Fruit fly (Drosophila melanogaster): Measurements from ENCODE around the gene mRpL22.

mRpL22 gene

DNA sequence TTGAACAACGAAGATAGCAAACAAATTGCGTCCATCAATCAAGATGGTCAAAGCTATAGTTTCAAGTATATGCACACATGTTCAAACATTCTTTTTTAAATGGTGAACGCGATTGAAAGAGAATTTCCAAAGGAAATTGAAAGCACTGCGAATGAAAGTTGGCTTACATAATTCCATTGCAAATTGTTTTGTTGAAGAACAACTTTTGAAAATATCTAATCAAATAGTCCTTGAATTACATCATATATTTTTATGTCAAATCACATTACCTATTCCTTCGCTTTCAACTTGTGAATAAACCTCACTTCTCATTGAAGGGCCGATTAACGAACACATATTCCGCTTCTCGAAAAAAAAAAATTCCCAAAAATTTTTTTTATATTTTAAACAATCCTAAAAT lies 43.1 kb upstream of the mRpL22 start, which contains the start of gene CG32568:
Gene CG32568, plus strand, starts transcription at position 301 of the 400 bp plus-strand sequence.
- TF ChIP-seq GATAd (GFP tag; optimal IDR thresholded peaks at IDR 0.05) = no peak

DNA sequence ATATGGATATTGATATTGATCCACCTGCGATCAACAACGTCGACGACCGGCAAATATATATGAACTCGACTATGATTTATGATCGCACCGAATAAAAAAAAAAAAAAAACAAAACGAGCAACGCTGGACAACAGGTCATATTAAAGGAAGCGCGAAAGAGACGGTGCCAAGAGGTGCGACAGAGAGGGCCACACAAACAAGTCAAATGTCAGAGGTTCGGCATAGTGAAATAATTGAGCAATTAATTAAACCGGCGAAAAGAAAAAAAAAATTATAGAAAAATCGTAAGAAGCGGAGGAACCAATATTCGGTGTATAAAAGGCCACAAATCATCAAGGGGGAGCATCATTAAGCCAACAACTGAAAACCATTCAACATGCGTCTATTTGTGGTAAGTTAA lies 41.2 kb upstream of the mRpL22 start, which contains the start of gene Twdlalpha:
Gene Twdlalpha, plus strand, starts transcription at position 301 of the 400 bp plus-strand sequence.
- TF ChIP-seq HLH106 (tag; optimal IDR thresholded peaks at IDR 0.05) = no peak
- no peak for TF ChIP-seq Myc (optimal IDR thresholded peaks at IDR 0.05)
- TF ChIP-seq tai (GFP tag; optimal IDR thresholded peaks at IDR 0.05) = no peak
- TF ChIP-seq psq (GFP tag; optimal IDR thresholded peaks at IDR 0.05) = no peak
- no peak for TF ChIP-seq foxo (GFP tag; optimal IDR thresholded peaks at IDR 0.05)

DNA sequence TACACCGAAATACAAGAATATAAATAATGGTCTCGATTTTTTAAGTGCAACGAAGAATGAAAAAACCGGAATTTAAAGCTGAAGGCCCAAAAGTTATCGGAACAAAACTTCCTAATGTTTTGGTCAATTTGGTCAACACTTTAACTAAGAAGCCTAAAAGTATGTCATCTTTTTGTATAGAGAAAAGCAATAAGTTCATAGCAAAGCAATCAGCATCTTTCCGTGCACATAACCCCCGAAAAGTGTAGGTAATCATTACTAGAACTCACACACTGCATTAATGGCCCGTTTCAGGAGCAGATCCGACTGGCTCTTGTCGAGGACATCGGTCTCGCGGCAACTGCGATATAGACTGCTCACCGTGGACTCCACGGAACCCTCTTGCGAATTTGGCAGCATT lies 39.4 kb upstream of the mRpL22 start:
- no peak for TF ChIP-seq jim (GFP tag; optimal IDR thresholded peaks at IDR 0.05)
- no peak for TF ChIP-seq HLH106 (tag; optimal IDR thresholded peaks at IDR 0.05)
- no peak for TF ChIP-seq Abd-B (GFP tag; optimal IDR thresholded peaks at IDR 0.05)
- peak; percentile 54 for TF ChIP-seq Dif (GFP tag; optimal IDR thresholded peaks at IDR 0.05; ENCODE audit: partially characterized antibody)
- no peak for TF ChIP-seq ey (GFP tag; optimal IDR thresholded peaks at IDR 0.05)
- no peak for TF ChIP-seq dl (GFP tag; optimal IDR thresholded peaks at IDR 0.05; ENCODE audit: insufficient read depth in 1 of 2, partially characterized antibody in 2 of 2)
- no peak for TF ChIP-seq dmrt93B (GFP tag; optimal IDR thresholded peaks at IDR 0.05)
- peak; percentile 20 for TF ChIP-seq Myc (optimal IDR thresholded peaks at IDR 0.05)
- TF ChIP-seq Hnf4 (GFP tag; optimal IDR thresholded peaks at IDR 0.05) = no peak
- no peak for TF ChIP-seq CrebA (GFP tag; optimal IDR thresholded peaks at IDR 0.05; ENCODE audit: borderline replicate concordance)
- TF ChIP-seq h (GFP tag; optimal IDR thresholded peaks at IDR 0.05) = no peak
- no peak for TF ChIP-seq CG9705 (GFP tag; optimal IDR thresholded peaks at IDR 0.05)
- no peak for TF ChIP-seq Sp1 (GFP tag; optimal IDR thresholded peaks at IDR 0.05)
- no peak for TF ChIP-seq N (GFP tag; optimal IDR thresholded peaks at IDR 0.05)
- TF ChIP-seq sage (GFP tag; optimal IDR thresholded peaks at IDR 0.05) = no peak
- TF ChIP-seq Vsx2 (GFP tag; optimal IDR thresholded peaks at IDR 0.05; ENCODE audit: partially characterized antibody) = peak; percentile 26

DNA sequence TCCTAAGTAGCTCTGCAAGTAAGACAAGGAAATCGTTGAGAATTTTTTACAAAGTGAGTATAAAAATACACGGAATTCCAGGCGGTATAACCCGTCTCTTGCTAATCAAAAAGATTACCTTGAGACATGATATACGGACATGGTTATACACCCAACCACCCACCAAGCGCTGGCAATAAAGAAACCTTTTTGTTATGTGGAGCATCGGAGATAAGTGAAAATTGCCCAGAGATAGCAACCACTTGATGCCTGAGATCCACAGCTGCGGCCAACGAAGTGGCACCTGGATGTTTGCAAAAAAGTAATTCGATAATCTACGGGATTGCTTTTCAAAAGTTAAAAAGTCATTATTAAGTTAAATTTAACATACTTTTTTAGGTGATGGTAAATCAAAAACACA lies 37.8 kb upstream of the mRpL22 start:
- TF ChIP-seq fru (GFP tag; optimal IDR thresholded peaks at IDR 0.05) (no peak), HLH106 (tag; optimal IDR thresholded peaks at IDR 0.05) (no peak), sv (GFP tag; optimal IDR thresholded peaks at IDR 0.05) (no peak), Dif (GFP tag; optimal IDR thresholded peaks at IDR 0.05; ENCODE audit: partially characterized antibody) (no peak), dl (GFP tag; optimal IDR thresholded peaks at IDR 0.05; ENCODE audit: insufficient read depth in 1 of 2, partially characterized antibody in 2 of 2) (no peak), lola (GFP tag; optimal IDR thresholded peaks at IDR 0.05) (no peak), Mio (GFP tag; optimal IDR thresholded peaks at IDR 0.05) (no peak), psq (GFP tag; optimal IDR thresholded peaks at IDR 0.05) (no peak)

DNA sequence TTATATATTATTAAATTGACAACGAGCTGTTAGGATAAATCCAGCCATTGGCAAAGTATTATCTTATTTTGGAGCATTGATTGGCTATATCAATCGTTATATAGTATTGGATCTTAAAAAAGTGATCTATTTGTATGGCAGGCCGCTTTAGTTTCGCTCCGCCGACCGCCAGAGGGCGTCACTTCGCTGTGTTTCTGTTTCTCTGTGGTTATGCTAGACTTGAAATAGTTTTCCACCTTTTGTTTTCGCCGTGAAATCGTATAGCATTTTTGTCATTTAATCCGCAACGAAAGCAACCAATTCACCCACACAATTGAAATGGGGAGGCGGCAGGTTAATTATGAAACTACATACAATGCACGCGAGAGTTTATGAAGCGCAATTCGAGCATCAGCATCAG lies 36.9 kb upstream of the mRpL22 start:
- no peak for TF ChIP-seq dmrt93B (GFP tag; optimal IDR thresholded peaks at IDR 0.05)
- no peak for TF ChIP-seq tai (GFP tag; optimal IDR thresholded peaks at IDR 0.05)
- TF ChIP-seq dsf (GFP tag; optimal IDR thresholded peaks at IDR 0.05; ENCODE audit: borderline replicate concordance) = no peak
- no peak for TF ChIP-seq usp (GFP tag; optimal IDR thresholded peaks at IDR 0.05)
- TF ChIP-seq brk (GFP tag; optimal IDR thresholded peaks at IDR 0.05) = no peak
- TF ChIP-seq HLH106 (tag; optimal IDR thresholded peaks at IDR 0.05) = no peak
- TF ChIP-seq N (GFP tag; optimal IDR thresholded peaks at IDR 0.05) = no peak
- TF ChIP-seq jim (GFP tag; optimal IDR thresholded peaks at IDR 0.05) = no peak
- TF ChIP-seq pan (optimal IDR thresholded peaks at IDR 0.05) = no peak
- TF ChIP-seq CG9705 (GFP tag; optimal IDR thresholded peaks at IDR 0.05) = no peak
- TF ChIP-seq CG32264 (GFP tag; optimal IDR thresholded peaks at IDR 0.05) = no peak
- TF ChIP-seq psq (GFP tag; optimal IDR thresholded peaks at IDR 0.05) = no peak
- no peak for TF ChIP-seq Hnf4 (GFP tag; optimal IDR thresholded peaks at IDR 0.05)
- TF ChIP-seq sv (GFP tag; optimal IDR thresholded peaks at IDR 0.05) = no peak
- TF ChIP-seq lola (GFP tag; optimal IDR thresholded peaks at IDR 0.05) = no peak
- TF ChIP-seq Vsx2 (GFP tag; optimal IDR thresholded peaks at IDR 0.05; ENCODE audit: partially characterized antibody) = no peak
- no peak for TF ChIP-seq Hr78 (GFP tag; optimal IDR thresholded peaks at IDR 0.05)
- no peak for TF ChIP-seq Rel (GFP tag; optimal IDR thresholded peaks at IDR 0.05)
- no peak for TF ChIP-seq Rel (tag; optimal IDR thresholded peaks at IDR 0.05)
- no peak for TF ChIP-seq Dif (GFP tag; optimal IDR thresholded peaks at IDR 0.05; ENCODE audit: partially characterized antibody)
- TF ChIP-seq h (GFP tag; optimal IDR thresholded peaks at IDR 0.05) = no peak
